Fruit fly (Drosophila melanogaster): ENCODE results near the gene hiw.

The hiw gene

dm6 chrX:15084580-15085138, 21.4 kb upstream of the hiw start, which contains the start of gene Cox17 (continued):
- no peak for TF ChIP-seq Lpt (GFP tag; optimal IDR thresholded peaks at IDR 0.05)
- no peak; the same call in 1 of the 2 replicates for TF ChIP-seq gt (GFP tag; IDR thresholded peaks at IDR 0.05)
- peak; percentile 61 for TF ChIP-seq HHEX (GFP tag; optimal IDR thresholded peaks at IDR 0.05)
- TF ChIP-seq CG7357 (GFP tag; IDR thresholded peaks at IDR 0.05), result peak; percentile 56; the same call in 2 of the 3 replicates
- no peak for TF ChIP-seq NK7.1 (GFP tag; optimal IDR thresholded peaks at IDR 0.05)
- peak; percentile 89 for TF ChIP-seq phol (tag; optimal IDR thresholded peaks at IDR 0.05)
- no peak; the same call in 1 of the 2 replicates for TF ChIP-seq wor (GFP tag; IDR thresholded peaks at IDR 0.05)
- peak; percentile 73; the same call in 2 of the 3 replicates for TF ChIP-seq CG34224 (GFP tag; IDR thresholded peaks at IDR 0.05; ENCODE audit: partially characterized antibody)
- no peak for TF ChIP-seq lov (optimal IDR thresholded peaks at IDR 0.05)
- no peak for TF ChIP-seq lov (GFP tag; IDR thresholded peaks at IDR 0.05)
- peak; percentile 93 for TF ChIP-seq CoRest (tag; optimal IDR thresholded peaks at IDR 0.05)
- TF ChIP-seq CG2129 (GFP tag; IDR thresholded peaks at IDR 0.05; ENCODE audit: partially characterized antibody), result no peak; the same call in 1 of the 2 replicates
- peak; percentile 49 for TF ChIP-seq jumu (GFP tag; optimal IDR thresholded peaks at IDR 0.05)
- no peak for TF ChIP-seq CG8765 (GFP tag; IDR thresholded peaks at IDR 0.05)
- peak; percentile 60 for TF ChIP-seq CG7786 (GFP tag; optimal IDR thresholded peaks at IDR 0.05)
- peak; percentile 78 for TF ChIP-seq CG12155 (GFP tag; optimal IDR thresholded peaks at IDR 0.05)
- TF ChIP-seq scrt (GFP tag; optimal IDR thresholded peaks at IDR 0.05), result peak; percentile 51
- peak; percentile 47 for TF ChIP-seq CG8944 (GFP tag; optimal IDR thresholded peaks at IDR 0.05)
- peak; percentile 84 for TF ChIP-seq CG2712 (tag; optimal IDR thresholded peaks at IDR 0.05)
- TF ChIP-seq psq (GFP tag; optimal IDR thresholded peaks at IDR 0.05), result peak; percentile 56
- TF ChIP-seq Sox102F (GFP tag; optimal IDR thresholded peaks at IDR 0.05), result peak; percentile 78
- peak; percentile 68; the same call in 1 of the 3 replicates for TF ChIP-seq jigr1 (GFP tag; IDR thresholded peaks at IDR 0.05)
- peak; percentile 71; the same call in 1 of the 2 replicates for TF ChIP-seq amos (GFP tag; IDR thresholded peaks at IDR 0.05; ENCODE audit: partially characterized antibody)
- TF ChIP-seq Atf6 (GFP tag; IDR thresholded peaks at IDR 0.05), result peak; percentile 69; the same call in 1 of the 2 replicates
- TF ChIP-seq fd96Cb (tag; optimal IDR thresholded peaks at IDR 0.05), result peak; percentile 79
- peak; percentile 74 for TF ChIP-seq CG12104 (GFP tag; optimal IDR thresholded peaks at IDR 0.05)
- TF ChIP-seq CG31365 (tag; optimal IDR thresholded peaks at IDR 0.05), result no peak
- peak; percentile 49 for TF ChIP-seq Dad (GFP tag; optimal IDR thresholded peaks at IDR 0.05)
- peak; percentile 83 for TF ChIP-seq CG9817 (tag; optimal IDR thresholded peaks at IDR 0.05)
- TF ChIP-seq CG9437 (GFP tag; optimal IDR thresholded peaks at IDR 0.05), result peak; percentile 84
- no peak for TF ChIP-seq eyg (GFP tag; optimal IDR thresholded peaks at IDR 0.05)
- peak; percentile 76 for TF ChIP-seq CG15601 (tag; optimal IDR thresholded peaks at IDR 0.05)
- TF ChIP-seq dm (GFP tag; optimal IDR thresholded peaks at IDR 0.05), result peak; percentile 76
- peak; percentile 56 for TF ChIP-seq CG4854 (GFP tag; optimal IDR thresholded peaks at IDR 0.05)
- no peak for TF ChIP-seq D (optimal IDR thresholded peaks at IDR 0.05)
- peak; percentile 73 for TF ChIP-seq D (GFP tag; optimal IDR thresholded peaks at IDR 0.05)
- peak; percentile 86 for TF ChIP-seq Xbp1 (GFP tag; optimal IDR thresholded peaks at IDR 0.05)
- TF ChIP-seq CG7987 (GFP tag; optimal IDR thresholded peaks at IDR 0.05), result no peak
- TF ChIP-seq CG10366 (GFP tag; IDR thresholded peaks at IDR 0.05), result peak; percentile 66
- TF ChIP-seq repo (GFP tag; optimal IDR thresholded peaks at IDR 0.05), result peak; percentile 28
- TF ChIP-seq CG2199 (GFP tag; IDR thresholded peaks at IDR 0.05), result no peak
- TF ChIP-seq CG7928 (GFP tag; optimal IDR thresholded peaks at IDR 0.05), result peak; percentile 62
- no peak for TF ChIP-seq br (optimal IDR thresholded peaks at IDR 0.05)
- peak; percentile 71 for TF ChIP-seq org-1 (GFP tag; optimal IDR thresholded peaks at IDR 0.05)
- no peak for TF ChIP-seq fru (optimal IDR thresholded peaks at IDR 0.05)
- peak; percentile 38 for TF ChIP-seq Fer2 (tag; optimal IDR thresholded peaks at IDR 0.05)
- peak; percentile 84 for TF ChIP-seq Hsf (GFP tag; optimal IDR thresholded peaks at IDR 0.05)
- peak; percentile 30 for TF ChIP-seq CG3838 (GFP tag; optimal IDR thresholded peaks at IDR 0.05)
- TF ChIP-seq ara (GFP tag; IDR thresholded peaks at IDR 0.05), result no peak; the same call in 1 of the 2 replicates
- peak; percentile 47 for TF ChIP-seq Lhr (GFP tag; optimal IDR thresholded peaks at IDR 0.05)
- peak; percentile 34 for TF ChIP-seq CG7271 (tag; optimal IDR thresholded peaks at IDR 0.05)
